Fruit fly (Drosophila melanogaster): ENCODE measurements around the gene CG32079.

DNA sequence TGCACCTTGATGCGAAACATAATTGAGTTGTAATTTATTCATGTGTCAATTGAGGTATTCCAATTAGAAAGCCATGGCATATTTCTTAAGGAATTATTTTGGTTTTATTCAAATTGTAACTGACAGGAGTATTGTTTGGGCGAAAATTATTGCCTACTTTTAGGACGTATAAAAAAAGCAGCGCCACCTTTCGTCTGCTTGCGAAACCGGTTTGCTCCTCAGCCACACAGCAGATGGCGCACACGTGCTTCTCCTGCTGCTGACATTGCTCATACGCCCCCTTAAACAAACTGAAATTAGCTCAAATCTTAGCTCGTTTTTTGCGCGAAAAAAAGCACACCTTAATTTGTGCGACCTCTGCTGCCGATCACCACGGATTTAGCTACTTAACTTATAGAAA lies 22.5 kb downstream of the CG32079 start:
- TF ChIP-seq net (GFP tag; optimal IDR thresholded peaks at IDR 0.05) (peak; percentile 46), Sox15 (GFP tag; optimal IDR thresholded peaks at IDR 0.05) (peak; percentile 2), CG15336 (GFP tag; IDR thresholded peaks at IDR 0.05) (no peak), fkh (GFP tag; optimal IDR thresholded peaks at IDR 0.05) (peak; percentile 16), Hr39 (GFP tag; optimal IDR thresholded peaks at IDR 0.05) (peak; percentile 76), CG3032 (tag; optimal IDR thresholded peaks at IDR 0.05) (peak; percentile 38), acj6 (GFP tag; optimal IDR thresholded peaks at IDR 0.05) (peak; percentile 59)
